Worm (Caenorhabditis elegans) whole organism, young adult: ENCODE results near the gene R155.5.
A peak's percentile ranks its signal among the peaks of the same experiment; 100 is the strongest.

Experiments
- C17E4.6 ChIP-seq: fragments of 200-800 bp; sonication (Bioruptor generic); IDR thresholded peaks from 2 replicates; pipeline ENCODE4 v1.3.6; 2022; ENCODE audit warnings: missing genetic modification reagents, missing genetic modification characterization, missing compliant biosample characterization
- D2030.7 ChIP-seq: fragments of 200-800 bp; sonication (Bioruptor generic); IDR thresholded peaks from 2 replicates; pipeline ENCODE4 v1.3.6; 2022; ENCODE audit warnings: missing genetic modification reagents, missing genetic modification characterization, missing compliant biosample characterization
- F10E7.11 ChIP-seq: sonication (generic microtip); optimal IDR thresholded peaks from 2 replicates; lab custom pipeline; 2017; ENCODE audit warnings: mild to moderate bottlenecking, missing genetic modification characterization, moderate library complexity, missing compliant biosample characterization
- F23B12.7 ChIP-seq: sonication (generic microtip); optimal IDR thresholded peaks from 2 replicates; lab custom pipeline; 2017; ENCODE audit warnings: missing genetic modification characterization, mild to moderate bottlenecking, missing compliant biosample characterization, antibody characterized with exemption, moderate library complexity; ENCODE audit not compliant: insufficient read depth
- F33H1.4 ChIP-seq: fragments of 200-800 bp; sonication (Bioruptor generic); IDR thresholded peaks from 2 replicates; pipeline ENCODE4 v1.3.6; 2022; ENCODE audit warnings: missing genetic modification reagents, missing genetic modification characterization, missing compliant biosample characterization
- F52B5.7 ChIP-seq: sonication (generic microtip); optimal IDR thresholded peaks from 2 replicates; lab custom pipeline; 2016; ENCODE audit warnings: mild to moderate bottlenecking, missing genetic modification characterization, missing compliant biosample characterization
- F55B11.4 ChIP-seq: sonication (generic microtip); optimal IDR thresholded peaks from 2 replicates; lab custom pipeline; 2016; ENCODE audit warnings: missing compliant biosample characterization, missing genetic modification characterization, borderline replicate concordance; ENCODE audit not compliant: insufficient read depth
- F57C9.4 ChIP-seq: sonication (generic microtip); optimal IDR thresholded peaks from 2 replicates; lab custom pipeline; 2017; ENCODE audit warnings: mild to moderate bottlenecking, missing genetic modification characterization, missing compliant biosample characterization
- K11D2.4 ChIP-seq: fragments of 200-800 bp; sonication (Bioruptor generic); IDR thresholded peaks from 2 replicates; pipeline ENCODE4 v1.3.6; 2022; ENCODE audit warnings: missing genetic modification reagents, missing genetic modification characterization, missing compliant biosample characterization
- T07F8.4 ChIP-seq: sonication (generic microtip); optimal IDR thresholded peaks from 2 replicates; lab custom pipeline; 2016; ENCODE audit warnings: mild to moderate bottlenecking, missing genetic modification characterization, moderate library complexity, missing compliant biosample characterization
- Y56A3A.18 ChIP-seq: fragments of 200-800 bp; sonication (Bioruptor generic); IDR thresholded peaks from 2 replicates; pipeline ENCODE4 v1.3.6; 2022; ENCODE audit warnings: missing genetic modification reagents, missing genetic modification characterization, missing compliant biosample characterization
- Y79H2A.3 ChIP-seq: fragments of 200-800 bp; sonication (Bioruptor generic); conservative IDR thresholded peaks from 2 replicates; pipeline ENCODE4 v1.3.6; 2022; ENCODE audit warnings: missing genetic modification reagents, missing genetic modification characterization, missing compliant biosample characterization
- ZK185.1 ChIP-seq: sonication (generic microtip); optimal IDR thresholded peaks from 2 replicates; lab custom pipeline; 2016; ENCODE audit warnings: mild to moderate bottlenecking, missing genetic modification characterization, missing compliant biosample characterization; ENCODE audit not compliant: poor library complexity, severe bottlenecking
- athp-1 ChIP-seq: sonication (generic microtip); optimal IDR thresholded peaks from 2 replicates; lab custom pipeline; 2017; ENCODE audit warnings: mild to moderate bottlenecking, missing genetic modification characterization, missing compliant biosample characterization
- attf-5 ChIP-seq: fragments of 200-800 bp; sonication (Bioruptor generic); optimal IDR thresholded peaks from 2 replicates; lab custom pipeline; 2018; ENCODE audit warnings: mild to moderate bottlenecking, missing genetic modification characterization, missing compliant biosample characterization
- cebp-1 ChIP-seq, 2 experiments: fragments of 200-800 bp in 1 of 2; sonication (Bioruptor generic) in 1 of 2; sonication (generic microtip) in 1 of 2; IDR thresholded peaks in 1 of 2; optimal IDR thresholded peaks in 1 of 2; 2 replicates each; pipeline versions ENCODE4 v1.3.6 to Lab custom; 2017 to 2022; ENCODE audit warnings: missing compliant biosample characterization in 2 of 2, missing genetic modification characterization in 2 of 2, mild to moderate bottlenecking in 1 of 2, missing genetic modification reagents in 1 of 2, moderate library complexity in 1 of 2
- efl-1 ChIP-seq: fragments of 150-350 bp; optimal IDR thresholded peaks from 2 replicates; lab custom pipeline; 2014; ENCODE audit warnings: missing biosample characterization, missing genetic modification reagents, missing genetic modification characterization
- egl-18 ChIP-seq: fragments of 200-800 bp; sonication (Bioruptor generic); IDR thresholded peaks from 2 replicates; pipeline ENCODE4 v1.3.6; 2022; ENCODE audit warnings: missing genetic modification reagents, missing genetic modification characterization, missing compliant biosample characterization
- egl-44 ChIP-seq: fragments of 200-800 bp; sonication (Bioruptor generic); IDR thresholded peaks from 2 replicates; pipeline ENCODE4 v1.3.6; 2022; ENCODE audit warnings: missing genetic modification reagents, missing genetic modification characterization, missing compliant biosample characterization
- egrh-3 ChIP-seq: fragments of 200-800 bp; sonication (Bioruptor generic); IDR thresholded peaks from 2 replicates; pipeline ENCODE4 v1.3.6; 2022; ENCODE audit warnings: missing genetic modification reagents, missing genetic modification characterization, missing compliant biosample characterization
- ekl-4 ChIP-seq: fragments of 200-800 bp; sonication (Bioruptor generic); IDR thresholded peaks from 2 replicates; pipeline ENCODE4 v1.3.6; 2022; ENCODE audit warnings: missing genetic modification reagents, missing genetic modification characterization, missing compliant biosample characterization
- hlh-12 ChIP-seq: sonication (generic microtip); optimal IDR thresholded peaks from 2 replicates; lab custom pipeline; 2016; ENCODE audit warnings: missing genetic modification characterization, missing compliant biosample characterization
- lin-40 ChIP-seq: sonication (generic microtip); optimal IDR thresholded peaks from 2 replicates; lab custom pipeline; 2016; ENCODE audit warnings: missing genetic modification characterization, mild to moderate bottlenecking, missing compliant biosample characterization, missing genotype, missing genetic modification reagents
- lin-54 ChIP-seq: fragments of 200-800 bp; sonication (Bioruptor generic); optimal IDR thresholded peaks from 2 replicates; lab custom pipeline; 2018; ENCODE audit warnings: mild to moderate bottlenecking, missing genetic modification characterization, missing compliant biosample characterization
- lir-1 ChIP-seq: fragments of 200-800 bp; sonication (Bioruptor generic); conservative IDR thresholded peaks from 2 replicates; pipeline ENCODE4 v1.3.6; 2022; ENCODE audit warnings: missing genetic modification reagents, missing genetic modification characterization, missing compliant biosample characterization
- lsy-27 ChIP-seq: sonication (generic microtip); optimal IDR thresholded peaks from 2 replicates; lab custom pipeline; 2017; ENCODE audit warnings: missing genetic modification characterization, mild to moderate bottlenecking, missing compliant biosample characterization, antibody characterized with exemption, missing genotype, borderline replicate concordance; ENCODE audit not compliant: insufficient read depth
- madf-10 ChIP-seq: sonication (generic microtip); optimal IDR thresholded peaks from 2 replicates; lab custom pipeline; 2016; ENCODE audit warnings: mild to moderate bottlenecking, missing genetic modification characterization, missing compliant biosample characterization
- mcd-1 ChIP-seq: fragments of 200-800 bp; sonication (Bioruptor generic); IDR thresholded peaks from 2 replicates; pipeline ENCODE4 v1.3.6; 2022; ENCODE audit warnings: missing genetic modification reagents, missing genetic modification characterization, missing compliant biosample characterization
- mel-28 ChIP-seq: sonication (generic microtip); optimal IDR thresholded peaks from 2 replicates; lab custom pipeline; 2016; ENCODE audit warnings: borderline replicate concordance, mild to moderate bottlenecking, missing genetic modification characterization, missing compliant biosample characterization
- mes-4 ChIP-seq: sonication (generic microtip); optimal IDR thresholded peaks from 2 replicates; lab custom pipeline; 2016; ENCODE audit warnings: missing genotype, missing genetic modification characterization, missing compliant biosample characterization
- nfya-2 ChIP-seq: fragments of 200-800 bp; sonication (Bioruptor generic); IDR thresholded peaks from 2 replicates; pipeline ENCODE4 v1.3.6; 2022; ENCODE audit warnings: missing genetic modification reagents, missing genetic modification characterization, missing compliant biosample characterization
- nhr-120 ChIP-seq: fragments of 200-800 bp; sonication (Bioruptor generic); IDR thresholded peaks from 2 replicates; pipeline ENCODE4 v1.3.6; 2022; ENCODE audit warnings: missing genetic modification characterization, missing compliant biosample characterization
- nhr-80 ChIP-seq: sonication (generic microtip); optimal IDR thresholded peaks from 2 replicates; lab custom pipeline; 2016; ENCODE audit warnings: missing genetic modification characterization, missing compliant biosample characterization
- nhr-90 ChIP-seq: sonication (generic microtip); optimal IDR thresholded peaks from 2 replicates; lab custom pipeline; 2016; ENCODE audit warnings: missing genotype, mild to moderate bottlenecking, missing genetic modification characterization, missing compliant biosample characterization
- pbrm-1 ChIP-seq: fragments of 200-800 bp; sonication (Bioruptor generic); IDR thresholded peaks from 2 replicates; pipeline ENCODE4 v1.3.6; 2022; ENCODE audit warnings: missing genetic modification reagents, missing genetic modification characterization, missing compliant biosample characterization
- rec-8 ChIP-seq, 2 experiments: sonication (generic microtip); optimal IDR thresholded peaks; 2 replicates each; lab custom pipeline; 2016; ENCODE audit warnings: mild to moderate bottlenecking in 2 of 2, missing genetic modification characterization in 2 of 2, missing genetic modification reagents in 2 of 2, missing genotype in 2 of 2, missing biosample characterization in 1 of 2, missing compliant biosample characterization in 1 of 2, moderate library complexity in 1 of 2
- rpc-1 ChIP-seq, 2 experiments: fragments of 150-350 bp in 1 of 2; sonication (generic microtip) in 1 of 2; optimal IDR thresholded peaks; 2 replicates each; lab custom pipeline; 2014 to 2018; ENCODE audit warnings: missing biosample characterization in 1 of 2, missing genetic modification characterization in 1 of 2, missing genetic modification reagents in 1 of 2, missing genotype in 1 of 2
- tbp1 ChIP-seq: fragments of 200-800 bp; sonication (Bioruptor generic); optimal IDR thresholded peaks from 2 replicates; lab custom pipeline; 2018; ENCODE audit warnings: mild to moderate bottlenecking, missing genetic modification characterization, missing compliant biosample characterization
- xnd-1 ChIP-seq: sonication (generic microtip); optimal IDR thresholded peaks from 2 replicates; lab custom pipeline; 2016; ENCODE audit warnings: missing genotype, missing genetic modification reagents, missing genetic modification characterization, missing compliant biosample characterization
- zim-3 ChIP-seq: sonication (generic microtip); optimal IDR thresholded peaks from 2 replicates; lab custom pipeline; 2017; ENCODE audit warnings: mild to moderate bottlenecking, missing genetic modification characterization, moderate library complexity, missing compliant biosample characterization
- ztf-22 ChIP-seq: fragments of 200-800 bp; sonication (Bioruptor generic); optimal IDR thresholded peaks from 2 replicates; lab custom pipeline; 2018; ENCODE audit warnings: mild to moderate bottlenecking, missing genetic modification characterization, moderate library complexity, missing compliant biosample characterization
- ztf-25 ChIP-seq: fragments of 200-800 bp; sonication (Bioruptor generic); IDR thresholded peaks from 2 replicates; pipeline ENCODE4 v1.3.6; 2022; ENCODE audit warnings: missing genetic modification reagents, missing genetic modification characterization, missing compliant biosample characterization
- ztf-26 ChIP-seq: sonication (generic microtip); optimal IDR thresholded peaks from 2 replicates; lab custom pipeline; 2017; ENCODE audit warnings: missing genetic modification characterization, missing compliant biosample characterization

The R155.5 gene

DNA sequence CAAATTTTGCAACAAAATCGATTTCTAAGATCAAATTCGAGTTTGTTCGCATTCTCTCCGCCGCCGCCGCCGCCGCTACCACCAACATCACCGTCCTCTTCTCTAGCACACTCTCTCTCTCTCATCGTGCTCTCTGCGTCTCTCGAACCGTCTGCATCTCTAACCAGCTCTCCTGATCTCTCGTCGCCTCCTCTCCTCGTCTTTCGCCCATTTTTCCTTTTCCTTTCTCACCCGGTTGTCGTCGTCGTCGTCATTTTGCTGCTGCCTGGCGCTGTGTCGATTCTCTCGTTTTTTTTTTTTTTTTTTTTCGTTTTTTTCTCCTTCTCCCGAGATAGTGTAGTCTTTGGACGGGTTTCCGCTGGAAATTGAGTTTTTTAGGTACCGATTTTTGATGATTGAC, 43.9 kb downstream of the R155.5 start (continued):
- peak; percentile 71 for TF ChIP-seq ztf-26
- TF ChIP-seq egl-18 (GFP tag; lab: Robert Waterston, UW) = no peak
- no peak for TF ChIP-seq efl-1 (GFP tag; lab: Kevin White, UChicago)
- no peak for TF ChIP-seq F52B5.7
- TF ChIP-seq D2030.7 (GFP tag; lab: Robert Waterston, UW) = no peak
- no peak for TF ChIP-seq mel-28 (tag; lab: Kevin White, UChicago)
- peak; percentile 95 for TF ChIP-seq lin-40 (tag; lab: Kevin White, UChicago)
- TF ChIP-seq cebp-1 (GFP tag; IDR thresholded peaks at IDR 0.05; lab: Robert Waterston, UW) = no peak
- TF ChIP-seq cebp-1 (tag; optimal IDR thresholded peaks at IDR 0.05; lab: Kevin White, UChicago) = peak; percentile 82
- no peak for TF ChIP-seq lsy-27 (tag; lab: Kevin White, UChicago)
- no peak for TF ChIP-seq nhr-90
- peak; percentile 87 for TF ChIP-seq egrh-3 (GFP tag; lab: Robert Waterston, UW)
- 0 out of 2 replicates have a peak, but pooled peaks have one; percentile 21 for TF ChIP-seq Y56A3A.18 (GFP tag; lab: Robert Waterston, UW)
- no peak for TF ChIP-seq F55B11.4 (tag; lab: Kevin White, UChicago)
- no peak for TF ChIP-seq ztf-25 (GFP tag; lab: Robert Waterston, UW)
- no peak for TF ChIP-seq Y79H2A.3 (GFP tag; lab: Robert Waterston, UW)
- peak; percentile 82 for TF ChIP-seq mcd-1 (GFP tag; lab: Robert Waterston, UW)
- peak; percentile 95 for TF ChIP-seq madf-10 (tag; lab: Kevin White, UChicago)
- TF ChIP-seq, all 124 proteins: peak for 46

DNA sequence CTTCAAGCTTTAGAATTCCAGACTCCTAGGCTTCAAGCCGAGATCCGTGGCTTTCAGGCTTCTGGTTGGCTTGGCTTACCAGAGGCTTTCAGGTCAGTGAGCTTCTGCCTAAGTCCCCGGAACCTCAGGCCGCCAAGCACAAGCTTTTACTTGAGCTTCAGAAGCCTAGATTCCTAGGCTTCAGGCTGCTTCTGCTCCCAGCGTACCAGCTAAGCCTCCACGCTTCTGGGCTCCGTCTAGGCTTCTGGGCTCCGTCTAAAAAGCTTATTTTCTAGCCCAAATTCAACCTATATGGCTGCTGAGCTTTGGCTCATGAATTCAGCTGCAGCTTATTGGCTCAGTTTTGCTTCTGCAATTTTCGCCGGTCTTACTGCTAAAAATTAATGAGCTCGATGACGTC, 44.5 kb downstream of the R155.5 start:
- no peak for TF ChIP-seq ZK185.1 (tag; lab: Kevin White, UChicago)

DNA sequence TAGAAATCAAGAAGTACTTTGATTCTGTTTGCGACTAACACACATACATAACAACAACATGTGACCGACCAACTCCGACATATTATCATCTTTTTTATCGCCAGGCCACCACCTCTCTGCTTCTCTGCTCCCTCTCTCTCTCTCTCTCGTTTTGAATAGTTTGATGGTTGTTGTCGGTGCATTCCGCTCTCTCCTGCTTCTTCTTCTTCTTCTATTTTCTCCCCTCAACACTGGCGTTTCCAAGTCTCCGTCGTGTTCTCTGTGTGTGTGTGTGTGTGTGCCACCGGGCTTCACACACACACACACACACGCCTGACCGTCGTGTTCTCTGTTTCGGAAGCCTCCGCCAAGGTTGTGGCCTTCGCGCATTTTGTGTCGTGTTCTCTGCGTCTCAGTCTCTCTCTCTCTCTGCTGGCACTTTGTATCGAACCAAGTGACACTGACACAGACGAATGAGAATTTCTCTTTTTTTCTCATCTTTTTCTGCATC, 45.2 kb downstream of the R155.5 start:
- no peak for TF ChIP-seq rec-8 (tag; optimal IDR thresholded peaks at IDR 0.05; lab: Kevin White, UChicago)
- peak; percentile 67 for TF ChIP-seq athp-1 (tag; lab: Kevin White, UChicago)
- no peak for TF ChIP-seq zim-3 (tag; lab: Kevin White, UChicago)
- no peak for TF ChIP-seq efl-1 (GFP tag; lab: Kevin White, UChicago)
- TF ChIP-seq T07F8.4 (tag; lab: Kevin White, UChicago) = peak; percentile 55
- peak; percentile 94 for TF ChIP-seq madf-10 (tag; lab: Kevin White, UChicago)
- TF ChIP-seq K11D2.4 (GFP tag; lab: Robert Waterston, UW) = peak; percentile 91
- peak; percentile 100 for TF ChIP-seq nhr-80 (tag; lab: Kevin White, UChicago)
- TF ChIP-seq attf-5 (GFP tag; lab: Kevin White, UChicago) = peak; percentile 92
- TF ChIP-seq C17E4.6 (GFP tag; lab: Robert Waterston, UW) = no peak
- TF ChIP-seq nhr-120 (GFP tag; lab: Robert Waterston, UW) = no peak
- no peak for TF ChIP-seq nfya-2 (GFP tag; lab: Robert Waterston, UW)
- peak; percentile 62 for TF ChIP-seq tbp1 (GFP tag; lab: Kevin White, UChicago)
- no peak for TF ChIP-seq F23B12.7 (tag; lab: Kevin White, UChicago)
- TF ChIP-seq rpc-1 (optimal IDR thresholded peaks at IDR 0.05; lab: Kevin White, UChicago) = no peak
- TF ChIP-seq rpc-1 (tag; optimal IDR thresholded peaks at IDR 0.05; lab: Kevin White, UChicago) = no peak
- no peak for TF ChIP-seq F10E7.11
- peak; percentile 75 for TF ChIP-seq pbrm-1 (GFP tag; lab: Robert Waterston, UW)
- TF ChIP-seq egl-44 (GFP tag; lab: Robert Waterston, UW) = peak; percentile 84
- TF ChIP-seq cebp-1 (GFP tag; IDR thresholded peaks at IDR 0.05; lab: Robert Waterston, UW) = no peak; the same call in 1 of the 2 replicates
- TF ChIP-seq cebp-1 (tag; optimal IDR thresholded peaks at IDR 0.05; lab: Kevin White, UChicago) = peak; percentile 95
- TF ChIP-seq ztf-22 (GFP tag; lab: Kevin White, UChicago) = peak; percentile 99
- TF ChIP-seq hlh-12 (tag; lab: Kevin White, UChicago) = no peak
- TF ChIP-seq lir-1 = no peak; the same call in 1 of the 2 replicates
- no peak for TF ChIP-seq xnd-1
- no peak for TF ChIP-seq F33H1.4 (GFP tag; lab: Robert Waterston, UW)
- no peak for TF ChIP-seq mes-4
- peak; percentile 44 for TF ChIP-seq lin-54 (GFP tag; lab: Kevin White, UChicago)
- no peak for TF ChIP-seq F57C9.4 (tag; lab: Kevin White, UChicago)
- TF ChIP-seq ekl-4 (GFP tag; lab: Robert Waterston, UW) = 0 out of 2 replicates have a peak, but pooled peaks have one; percentile 55
